Fruit fly (Drosophila melanogaster) whole organism, prepupa: ENCODE data around the gene CG5359.

ENCODE experiments used
- Blimp-1 ChIP-seq: fragments of 200-800 bp; sonication (Bioruptor generic); optimal IDR thresholded peaks from 3 replicates; lab custom pipeline; 2017; ENCODE audit warnings: missing biosample characterization, missing genetic modification characterization, mild to moderate bottlenecking, moderate library complexity, missing genetic modification reagents
- CG10631 ChIP-seq: fragments of 200-800 bp; sonication (Bioruptor generic); optimal IDR thresholded peaks from 2 replicates; lab custom pipeline; 2016; ENCODE audit warnings: missing biosample characterization, missing genetic modification characterization
- CG10669 ChIP-seq: fragments of 200-800 bp; sonication (Bioruptor generic); optimal IDR thresholded peaks from 3 replicates; lab custom pipeline; 2018; ENCODE audit warnings: missing biosample characterization, mild to moderate bottlenecking, missing genetic modification characterization, moderate library complexity
- CG11294 ChIP-seq: fragments of 200-800 bp; sonication (Bioruptor generic); IDR thresholded peaks from 2 replicates; pipeline ENCODE4 v1.3.6; 2022; ENCODE audit warnings: missing biosample characterization, missing genetic modification characterization
- CG15336 ChIP-seq: fragments of 200-800 bp; sonication (Bioruptor generic); IDR thresholded peaks from 2 replicates; pipeline ENCODE4 v1.3.6; 2022; ENCODE audit warnings: missing biosample characterization, missing genetic modification characterization
- CG16779 ChIP-seq: fragments of 200-800 bp; sonication (Bioruptor generic); optimal IDR thresholded peaks from 3 replicates; lab custom pipeline; 2017; ENCODE audit warnings: missing biosample characterization, mild to moderate bottlenecking, missing genetic modification characterization
- CG31627 ChIP-seq: fragments of 200-800 bp; sonication (Bioruptor generic); optimal IDR thresholded peaks from 3 replicates; lab custom pipeline; 2016; ENCODE audit warnings: missing biosample characterization, missing genetic modification characterization
- CG32006 ChIP-seq: fragments of 200-800 bp; sonication (Bioruptor generic); optimal IDR thresholded peaks from 3 replicates; lab custom pipeline; 2017; ENCODE audit warnings: missing biosample characterization, mild to moderate bottlenecking, missing genetic modification characterization
- CG3919 ChIP-seq: fragments of 200-800 bp; sonication (Bioruptor generic); optimal IDR thresholded peaks from 3 replicates; lab custom pipeline; 2016; ENCODE audit warnings: missing biosample characterization, missing genetic modification characterization
- CG4318 ChIP-seq: fragments of 200-800 bp; sonication (Bioruptor generic); optimal IDR thresholded peaks from 3 replicates; lab custom pipeline; 2017; ENCODE audit warnings: missing biosample characterization, mild to moderate bottlenecking, missing genetic modification characterization
- CG6163 ChIP-seq: fragments of 200-800 bp; sonication (Bioruptor generic); IDR thresholded peaks from 3 replicates; pipeline ENCODE4 v1.3.6; 2022; ENCODE audit warnings: missing biosample characterization, missing genetic modification characterization
- CG6276 ChIP-seq: fragments of 200-800 bp; sonication (Bioruptor generic); optimal IDR thresholded peaks from 2 replicates; lab custom pipeline; 2017; ENCODE audit warnings: missing biosample characterization, mild to moderate bottlenecking, missing genetic modification characterization
- CG6792 ChIP-seq: fragments of 200-800 bp; sonication (Bioruptor generic); optimal IDR thresholded peaks from 3 replicates; lab custom pipeline; 2016; ENCODE audit warnings: missing biosample characterization, missing genetic modification characterization
- CG6808 ChIP-seq: fragments of 200-800 bp; sonication (Bioruptor generic); optimal IDR thresholded peaks from 3 replicates; lab custom pipeline; 2017; ENCODE audit warnings: missing biosample characterization, missing genetic modification characterization, mild to moderate bottlenecking, moderate library complexity, missing genetic modification reagents
- CG6854 ChIP-seq: fragments of 200-800 bp; sonication (Bioruptor generic); optimal IDR thresholded peaks from 2 replicates; lab custom pipeline; 2017; ENCODE audit warnings: missing biosample characterization, mild to moderate bottlenecking, missing genetic modification characterization
- CG7368 ChIP-seq: fragments of 200-800 bp; sonication (Bioruptor generic); optimal IDR thresholded peaks from 3 replicates; lab custom pipeline; 2016; ENCODE audit warnings: missing biosample characterization, missing genetic modification characterization
- CG8119 ChIP-seq: fragments of 200-800 bp; sonication (Bioruptor generic); IDR thresholded peaks from 3 replicates; pipeline ENCODE4 v1.3.6; 2022; ENCODE audit warnings: missing biosample characterization, missing genetic modification characterization
- CG8319 ChIP-seq: fragments of 200-800 bp; sonication (Bioruptor generic); optimal IDR thresholded peaks from 3 replicates; lab custom pipeline; 2016; ENCODE audit warnings: missing biosample characterization, missing genetic modification characterization
- Eip75B ChIP-seq: fragments of 200-800 bp; sonication (Bioruptor generic); optimal IDR thresholded peaks from 3 replicates; lab custom pipeline; 2016; ENCODE audit warnings: missing biosample characterization, missing genetic modification characterization
- Eip78C ChIP-seq: fragments of 200-800 bp; sonication (Bioruptor generic); peaks from one replicate; lab custom pipeline; 2016; ENCODE audit warnings: missing biosample characterization, missing genetic modification characterization
- Gug ChIP-seq: fragments of 200-800 bp; sonication (Bioruptor generic); IDR thresholded peaks from 2 replicates; pipeline ENCODE4 v1.3.6; 2022; ENCODE audit warnings: missing biosample characterization, missing genetic modification characterization
- Hr38 ChIP-seq: sonication (Bioruptor generic); optimal IDR thresholded peaks from 2 replicates; lab custom pipeline; 2016; ENCODE audit warnings: missing biosample characterization, missing genetic modification characterization
- Hr4 ChIP-seq: fragments of 200-800 bp; sonication (Bioruptor generic); optimal IDR thresholded peaks from 3 replicates; lab custom pipeline; 2016; ENCODE audit warnings: missing biosample characterization, missing genetic modification characterization
- Lpt ChIP-seq: fragments of 200-800 bp; sonication (Bioruptor generic); optimal IDR thresholded peaks from 3 replicates; lab custom pipeline; 2016; ENCODE audit warnings: missing biosample characterization, missing genetic modification characterization
- Met ChIP-seq: fragments of 200-800 bp; sonication (Bioruptor generic); optimal IDR thresholded peaks from 3 replicates; lab custom pipeline; 2016; ENCODE audit warnings: missing biosample characterization, missing genetic modification characterization
- Smox ChIP-seq: fragments of 200-800 bp; sonication (Bioruptor generic); optimal IDR thresholded peaks from 3 replicates; lab custom pipeline; 2016; ENCODE audit warnings: missing biosample characterization, missing genetic modification characterization
- Sox15 ChIP-seq: fragments of 200-800 bp; sonication (Bioruptor generic); optimal IDR thresholded peaks from 3 replicates; lab custom pipeline; 2016; ENCODE audit warnings: missing biosample characterization, missing genetic modification characterization
- dsx ChIP-seq: fragments of 200-800 bp; optimal IDR thresholded peaks from 3 replicates; lab custom pipeline; 2019; ENCODE audit warnings: missing biosample characterization, mild to moderate bottlenecking, missing genetic modification characterization, moderate library complexity; ENCODE audit not compliant: poor library complexity, severe bottlenecking
- eg ChIP-seq: fragments of 200-800 bp; sonication (Bioruptor generic); IDR thresholded peaks from 3 replicates; pipeline ENCODE4 v1.3.6; 2022; ENCODE audit warnings: missing biosample characterization, missing genetic modification characterization
- esn ChIP-seq: fragments of 200-800 bp; sonication (Bioruptor generic); optimal IDR thresholded peaks from 2 replicates; lab custom pipeline; 2016; ENCODE audit warnings: missing biosample characterization, mild to moderate bottlenecking, missing genetic modification characterization, moderate library complexity
- fd59A ChIP-seq: fragments of 200-800 bp; sonication (Bioruptor generic); optimal IDR thresholded peaks from 2 replicates; lab custom pipeline; 2017; ENCODE audit warnings: missing biosample characterization, mild to moderate bottlenecking, missing genetic modification characterization, missing genetic modification reagents
- fkh ChIP-seq: fragments of 200-800 bp; sonication (Bioruptor generic); optimal IDR thresholded peaks from 3 replicates; lab custom pipeline; 2017; ENCODE audit warnings: missing biosample characterization, mild to moderate bottlenecking, missing genetic modification characterization, moderate library complexity
- net ChIP-seq: fragments of 200-800 bp; sonication (Bioruptor generic); optimal IDR thresholded peaks from 3 replicates; lab custom pipeline; 2016; ENCODE audit warnings: missing biosample characterization, missing genetic modification characterization
- pdm3 ChIP-seq: fragments of 200-800 bp; sonication (Bioruptor generic); optimal IDR thresholded peaks from 3 replicates; lab custom pipeline; 2016; ENCODE audit warnings: missing biosample characterization, missing genetic modification characterization
- salr ChIP-seq, 2 experiments: fragments of 200-800 bp; sonication (Bioruptor generic); optimal IDR thresholded peaks; 3 replicates each; lab custom pipeline; 2016 to 2018; ENCODE audit warnings: missing biosample characterization in 2 of 2, missing genetic modification characterization in 2 of 2, mild to moderate bottlenecking in 1 of 2
- spab ChIP-seq: fragments of 200-800 bp; sonication (Bioruptor generic); optimal IDR thresholded peaks from 2 replicates; lab custom pipeline; 2017; ENCODE audit warnings: missing biosample characterization, mild to moderate bottlenecking, missing genetic modification characterization, missing genetic modification reagents
- ss ChIP-seq, 2 experiments: fragments of 200-800 bp; sonication (Bioruptor generic); optimal IDR thresholded peaks; 2 replicates in 1 of 2; 3 replicates in 1 of 2; lab custom pipeline; 2017 to 2018; ENCODE audit warnings: mild to moderate bottlenecking in 2 of 2, missing biosample characterization in 2 of 2, missing genetic modification characterization in 2 of 2, moderate library complexity in 1 of 2
- svp ChIP-seq: fragments of 200-800 bp; sonication (Bioruptor generic); peaks from one replicate; lab custom pipeline; 2016; ENCODE audit warnings: missing biosample characterization, missing genetic modification characterization
- topi ChIP-seq: fragments of 200-800 bp; sonication (Bioruptor generic); optimal IDR thresholded peaks from 3 replicates; lab custom pipeline; 2016; ENCODE audit warnings: missing biosample characterization, missing genetic modification characterization

The CG5359 gene

DNA sequence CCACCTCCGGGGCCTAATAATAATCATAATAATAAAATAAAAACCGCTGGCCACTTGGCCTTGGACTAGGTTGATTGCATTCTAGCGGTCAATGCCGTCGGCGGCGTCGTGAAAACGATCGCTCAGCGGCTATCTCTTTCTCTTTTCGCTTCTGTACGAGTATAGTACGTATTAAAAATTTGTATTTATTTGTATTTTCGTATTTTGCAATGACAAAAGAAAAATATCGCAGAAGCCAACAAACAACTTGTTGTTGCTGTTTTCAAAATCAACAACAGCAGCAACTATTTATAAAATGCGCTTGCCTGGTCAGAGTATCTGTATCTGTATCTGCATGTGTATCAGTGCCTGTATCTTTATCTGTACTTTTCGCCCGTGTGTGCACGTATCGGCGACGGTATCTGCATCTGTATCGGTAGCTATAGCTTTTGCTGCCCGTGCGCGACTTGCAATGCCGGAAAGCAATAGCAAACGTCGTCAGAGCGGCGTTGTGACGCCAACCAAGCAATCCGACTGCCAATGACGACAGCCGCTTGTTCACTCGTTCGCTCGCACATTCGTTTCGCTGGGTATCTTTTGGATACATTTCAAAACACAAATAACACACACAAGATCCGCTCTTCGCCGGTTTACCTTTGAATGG is 46.3 kb downstream of the CG5359 start (continued):
- TF ChIP-seq Smox (GFP tag; lab: Kevin White, UChicago), result no peak
- TF ChIP-seq CG10631, result no peak
- TF ChIP-seq Eip75B (GFP tag; lab: Kevin White, UChicago), result peak; percentile 19
- TF ChIP-seq Sox15 (GFP tag; lab: Kevin White, UChicago), result no peak
- peak; percentile 93 for TF ChIP-seq svp (GFP tag; lab: Kevin White, UChicago)
- no peak for TF ChIP-seq salr (GFP tag; optimal IDR thresholded peaks at IDR 0.05; lab: Kevin White, UChicago)
- peak; percentile 10 for TF ChIP-seq net (GFP tag; lab: Kevin White, UChicago)
- TF ChIP-seq CG32006 (GFP tag; lab: Kevin White, UChicago), result no peak
- TF ChIP-seq CG6792 (GFP tag; lab: Kevin White, UChicago), result no peak
- TF ChIP-seq eg, result no peak
- TF ChIP-seq Gug (GFP tag; lab: Robert Waterston, UW), result no peak
- TF ChIP-seq Met (GFP tag; lab: Kevin White, UChicago), result no peak

- no peak for TF ChIP-seq Hr38 (GFP tag; lab: Kevin White, UChicago)
- peak in 1 of 2 experiments; percentile 4 for TF ChIP-seq salr (GFP tag; optimal IDR thresholded peaks at IDR 0.05; lab: Kevin White, UChicago)
- TF ChIP-seq CG6854, result peak; percentile 13
- peak; percentile 7 for TF ChIP-seq CG10669
Measured at dm6 chr3R:9952669-9953277, 48.3 kb downstream of the CG5359 start.

- no peak for TF ChIP-seq Hr4 (GFP tag; lab: Kevin White, UChicago)
- no peak for TF ChIP-seq CG4318
- no peak for TF ChIP-seq CG6792 (GFP tag; lab: Kevin White, UChicago)
- no peak for TF ChIP-seq Met (GFP tag; lab: Kevin White, UChicago)
- TF ChIP-seq fkh, result no peak
- TF ChIP-seq dsx, result no peak
- no peak for TF ChIP-seq esn (GFP tag; lab: Kevin White, UChicago)
- no peak for TF ChIP-seq fd59A
- no peak for TF ChIP-seq Hr38 (GFP tag; lab: Kevin White, UChicago)
- TF ChIP-seq Eip75B (GFP tag; lab: Kevin White, UChicago), result no peak
- TF ChIP-seq CG8119 (GFP tag; lab: Robert Waterston, UW), result no peak
- TF ChIP-seq, all 60 proteins: peak for 0
Measured at dm6 chr3R:9951679-9952078, 49.4 kb downstream of the CG5359 start.

DNA sequence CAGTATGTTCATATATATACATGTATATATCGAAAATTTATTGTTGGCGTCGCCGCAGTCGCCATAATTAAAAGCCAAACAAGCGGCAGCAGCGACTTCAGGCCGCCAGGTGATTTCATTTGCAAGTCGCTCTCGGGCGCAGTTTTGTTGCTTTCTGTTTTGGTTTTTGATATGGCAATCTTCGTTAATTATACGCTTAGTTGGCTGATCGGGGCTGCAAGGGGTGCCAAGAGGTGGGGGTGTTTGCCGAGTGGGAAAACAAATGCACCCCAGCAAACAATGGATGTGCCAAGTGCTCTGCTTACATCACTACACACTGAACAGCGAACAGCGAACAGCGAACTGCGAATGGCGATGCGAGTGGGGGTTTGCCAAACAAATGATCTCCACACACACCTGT is 50.1 kb downstream of the CG5359 start:
- TF ChIP-seq svp (GFP tag; lab: Kevin White, UChicago) (peak; percentile 28), spab (GFP tag; lab: Kevin White, UChicago) (no peak), net (GFP tag; lab: Kevin White, UChicago) (no peak), pdm3 (GFP tag; lab: Kevin White, UChicago) (no peak), CG6163 (GFP tag; lab: Robert Waterston, UW) (no peak), Blimp-1 (GFP tag; lab: Kevin White, UChicago) (no peak), Smox (GFP tag; lab: Kevin White, UChicago) (no peak)

DNA sequence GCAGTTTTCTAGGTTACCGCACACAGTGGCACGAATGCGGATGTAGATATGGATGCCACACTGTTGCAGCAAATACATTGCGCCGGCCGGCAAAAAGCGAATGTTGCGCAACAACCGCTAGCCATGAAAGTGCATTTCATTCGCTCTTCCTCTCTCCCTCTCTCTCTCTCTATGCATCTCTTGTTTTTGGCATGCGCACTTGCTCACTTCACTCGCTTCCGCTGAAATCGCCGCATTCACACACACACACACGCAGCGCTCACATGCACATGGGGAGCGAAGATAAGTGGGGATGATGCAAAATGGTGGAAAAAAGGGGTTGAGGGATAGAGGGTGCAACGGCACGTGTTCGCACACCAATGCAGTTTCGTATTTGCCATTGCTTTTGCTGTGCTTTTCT is 51.2 kb downstream of the CG5359 start:
- TF ChIP-seq ss (GFP tag; optimal IDR thresholded peaks at IDR 0.05; lab: Kevin White, UChicago) (peak in 1 of 2 experiments; percentile 40), net (GFP tag; lab: Kevin White, UChicago) (peak; percentile 46), Met (GFP tag; lab: Kevin White, UChicago) (peak; percentile 49), Eip78C (peak; percentile 83), CG4318 (no peak), esn (GFP tag; lab: Kevin White, UChicago) (peak; percentile 26), Hr38 (GFP tag; lab: Kevin White, UChicago) (no peak), CG8319 (GFP tag; lab: Kevin White, UChicago) (no peak), eg (peak; percentile 64), Blimp-1 (GFP tag; lab: Kevin White, UChicago) (no peak), CG6808 (peak; percentile 19), CG16779 (peak; percentile 41), fkh (no peak), CG15336 (GFP tag; lab: Robert Waterston, UW) (0 out of 2 replicates have a peak, but pooled peaks have one; percentile 29), CG3919 (peak; percentile 46), CG31627 (no peak), CG6854 (peak; percentile 51), CG11294 (GFP tag; lab: Robert Waterston, UW) (peak; percentile 29; the same call in 1 of the 2 replicates), spab (GFP tag; lab: Kevin White, UChicago) (no peak), Hr4 (GFP tag; lab: Kevin White, UChicago) (no peak), topi (peak; percentile 20), svp (GFP tag; lab: Kevin White, UChicago) (peak; percentile 58), CG7368 (GFP tag; lab: Kevin White, UChicago) (peak; percentile 24), Lpt (peak; percentile 37), CG6276 (peak; percentile 12), CG6163 (GFP tag; lab: Robert Waterston, UW) (peak; percentile 70), CG8119 (GFP tag; lab: Robert Waterston, UW) (0 out of 3 replicates have a peak, but pooled peaks have one; percentile 35)
